Worm (Caenorhabditis elegans): ENCODE measurements around the gene metl-6.

DNA sequence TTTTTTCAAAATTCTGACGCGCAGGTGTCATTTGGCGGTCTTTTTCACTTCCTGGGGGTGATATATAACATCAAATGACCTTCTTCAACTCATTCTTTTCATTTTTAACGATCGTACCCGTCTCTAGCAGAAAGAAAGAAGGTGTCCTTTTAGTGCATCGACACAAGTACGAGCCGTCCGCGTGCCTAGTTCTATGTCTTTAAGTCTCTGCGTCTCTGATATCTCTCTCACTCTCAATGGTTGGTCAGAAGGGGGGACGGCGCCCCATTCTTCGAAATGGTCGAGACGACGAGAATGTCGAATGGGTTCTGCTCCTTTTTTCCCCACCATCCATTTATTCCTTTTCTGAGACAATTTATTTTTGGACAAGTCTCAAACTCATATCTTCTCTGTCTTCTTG is 34.2 kb upstream of the metl-6 start:
- TF ChIP-seq snpc-4 (tag; optimal IDR thresholded peaks at IDR 0.05) = no peak
- no peak for TF ChIP-seq nhr-90 (tag; optimal IDR thresholded peaks at IDR 0.05; ENCODE audit: poor library complexity)
- no peak for TF ChIP-seq nhr-237 (tag; optimal IDR thresholded peaks at IDR 0.05)
- TF ChIP-seq jun-1 (tag; optimal IDR thresholded peaks at IDR 0.05) = no peak
- peak; percentile 80 for TF ChIP-seq lin-14 (GFP tag; optimal IDR thresholded peaks at IDR 0.05)
- TF ChIP-seq elt-3 (tag; optimal IDR thresholded peaks at IDR 0.05) = no peak
- TF ChIP-seq mdl-1 (tag; optimal IDR thresholded peaks at IDR 0.05) = peak in 1 of 2 experiments; percentile 24
- TF ChIP-seq unc-130 (tag; optimal IDR thresholded peaks at IDR 0.05) = no peak
- TF ChIP-seq mab-9 (GFP tag; IDR thresholded peaks at IDR 0.05) = no peak
- TF ChIP-seq efl-3 (GFP tag; optimal IDR thresholded peaks at IDR 0.05) = no peak

All from whole organism, L1 larva.